Fruit fly (Drosophila melanogaster) whole organism, embryonic: ENCODE measurements around the gene Sap130.

ENCODE experiments used
- Abd-B ChIP-seq: fragments of 200-800 bp; sonication (Bioruptor generic); optimal IDR thresholded peaks from 2 replicates; lab custom pipeline; 2018; ENCODE audit warnings: missing biosample characterization, mild to moderate bottlenecking, missing genetic modification characterization, moderate library complexity
- BEAF-32 ChIP-seq: fragments of 200-800 bp; sonication (Bioruptor generic); optimal IDR thresholded peaks from 3 replicates; lab custom pipeline; 2017; ENCODE audit warnings: missing biosample characterization, missing genetic modification characterization, mild to moderate bottlenecking, moderate library complexity, missing genetic modification reagents
- CG10959 ChIP-seq: fragments of 200-800 bp; sonication (Bioruptor generic); IDR thresholded peaks from 2 replicates; pipeline ENCODE4 v1.3.6; 2022; ENCODE audit warnings: missing biosample characterization, missing genetic modification characterization
- CG11723 ChIP-seq: fragments of 200-800 bp; sonication (Bioruptor generic); optimal IDR thresholded peaks from 2 replicates; lab custom pipeline; 2017; ENCODE audit warnings: missing biosample characterization, mild to moderate bottlenecking, missing genetic modification characterization
- CG15601 ChIP-seq: fragments of 200-800 bp; sonication (Bioruptor generic); optimal IDR thresholded peaks from 3 replicates; lab custom pipeline; 2019; ENCODE audit warnings: missing biosample characterization, mild to moderate bottlenecking, missing genetic modification characterization, moderate library complexity
- CG15696 ChIP-seq: fragments of 200-800 bp; sonication (Bioruptor generic); optimal IDR thresholded peaks from 2 replicates; lab custom pipeline; 2019; ENCODE audit warnings: missing biosample characterization, mild to moderate bottlenecking, missing genetic modification characterization, moderate library complexity
- CG17328 ChIP-seq: fragments of 200-800 bp; sonication (Bioruptor generic); IDR thresholded peaks from 2 replicates; pipeline ENCODE4 v1.3.6; 2022; ENCODE audit warnings: missing biosample characterization, missing genetic modification characterization
- CG17829 ChIP-seq: fragments of 200-800 bp; optimal IDR thresholded peaks from 2 replicates; lab custom pipeline; 2019; ENCODE audit warnings: missing biosample characterization, mild to moderate bottlenecking, missing genetic modification characterization, moderate library complexity
- CG18011 ChIP-seq: fragments of 200-800 bp; sonication (Bioruptor generic); optimal IDR thresholded peaks from 2 replicates; lab custom pipeline; 2017; ENCODE audit warnings: missing biosample characterization, missing genetic modification characterization, mild to moderate bottlenecking, moderate library complexity, missing genotype
- CG2712 ChIP-seq: fragments of 200-800 bp; optimal IDR thresholded peaks from 3 replicates; lab custom pipeline; 2019; ENCODE audit warnings: missing biosample characterization, mild to moderate bottlenecking, missing genetic modification characterization, moderate library complexity
- CG33557 ChIP-seq: fragments of 200-800 bp; sonication (Bioruptor generic); optimal IDR thresholded peaks from 2 replicates; lab custom pipeline; 2019; ENCODE audit warnings: missing biosample characterization, mild to moderate bottlenecking, missing genetic modification characterization, moderate library complexity
- CG34376 ChIP-seq: fragments of 200-800 bp; sonication (Bioruptor generic); optimal IDR thresholded peaks from 2 replicates; lab custom pipeline; 2018; ENCODE audit warnings: missing biosample characterization, mild to moderate bottlenecking, missing genetic modification characterization
- CG4424 ChIP-seq: fragments of 200-800 bp; sonication (Bioruptor generic); optimal IDR thresholded peaks from 3 replicates; lab custom pipeline; 2016; ENCODE audit warnings: missing biosample characterization, missing genetic modification characterization
- CG5180 ChIP-seq: fragments of 200-800 bp; sonication (Bioruptor generic); optimal IDR thresholded peaks from 3 replicates; lab custom pipeline; 2017; ENCODE audit warnings: missing biosample characterization, missing genetic modification characterization, mild to moderate bottlenecking, moderate library complexity, missing genetic modification reagents
- CG7271 ChIP-seq: fragments of 200-800 bp; sonication (Bioruptor generic); optimal IDR thresholded peaks from 2 replicates; lab custom pipeline; 2018; ENCODE audit warnings: missing biosample characterization, mild to moderate bottlenecking, missing genetic modification characterization, moderate library complexity
- CG8290 ChIP-seq, 3 experiments: fragments of 200-800 bp; sonication (Bioruptor generic); optimal IDR thresholded peaks; 2 replicates each; lab custom pipeline; 2016 to 2019; ENCODE audit warnings: missing biosample characterization in 3 of 3, missing genetic modification characterization in 3 of 3, mild to moderate bottlenecking in 2 of 3, moderate library complexity in 1 of 3
- CG8944 ChIP-seq: fragments of 200-800 bp; sonication (Bioruptor generic); optimal IDR thresholded peaks from 3 replicates; lab custom pipeline; 2016; ENCODE audit warnings: missing biosample characterization, missing genetic modification characterization
- CG9727 ChIP-seq: fragments of 200-800 bp; sonication (Bioruptor generic); optimal IDR thresholded peaks from 3 replicates; lab custom pipeline; 2017; ENCODE audit warnings: missing biosample characterization, mild to moderate bottlenecking, missing genetic modification characterization
- CoRest ChIP-seq: fragments of 200-800 bp; sonication (Bioruptor generic); optimal IDR thresholded peaks from 3 replicates; lab custom pipeline; 2018; ENCODE audit warnings: missing biosample characterization, mild to moderate bottlenecking, missing genetic modification characterization, moderate library complexity
- Dp ChIP-seq: fragments of 200-800 bp; sonication (Bioruptor generic); optimal IDR thresholded peaks from 2 replicates; lab custom pipeline; 2018; ENCODE audit warnings: missing biosample characterization, mild to moderate bottlenecking, missing genetic modification characterization, moderate library complexity
- Ets97D ChIP-seq: fragments of 200-800 bp; sonication (Bioruptor generic); optimal IDR thresholded peaks from 3 replicates; lab custom pipeline; 2016; ENCODE audit warnings: missing biosample characterization, missing genetic modification characterization
- HLH54F ChIP-seq: fragments of 200-800 bp; sonication (Bioruptor generic); optimal IDR thresholded peaks from 3 replicates; lab custom pipeline; 2016; ENCODE audit warnings: missing biosample characterization, missing genetic modification characterization
- Hmr ChIP-seq: fragments of 200-800 bp; sonication (Bioruptor generic); optimal IDR thresholded peaks from 3 replicates; lab custom pipeline; 2017; ENCODE audit warnings: mild to moderate bottlenecking, missing biosample characterization, missing genetic modification reagents, missing genetic modification characterization
- Lhr ChIP-seq: fragments of 200-800 bp; sonication (Bioruptor generic); optimal IDR thresholded peaks from 3 replicates; lab custom pipeline; 2017; ENCODE audit warnings: mild to moderate bottlenecking, missing biosample characterization, missing genetic modification reagents, missing genetic modification characterization
- Max ChIP-seq: fragments of 200-800 bp; sonication (Bioruptor generic); optimal IDR thresholded peaks from 2 replicates; lab custom pipeline; 2016; ENCODE audit warnings: missing biosample characterization, mild to moderate bottlenecking, missing genetic modification characterization
- TFAM ChIP-seq: fragments of 200-800 bp; sonication (Bioruptor generic); optimal IDR thresholded peaks from 2 replicates; lab custom pipeline; 2017; ENCODE audit warnings: missing biosample characterization, missing genetic modification characterization, inconsistent platforms
- Trl ChIP-seq, 3 experiments: fragments of >200 bp in 2 of 3; fragments of 200-800 bp in 1 of 3; sonication (Bioruptor generic) in 1 of 3; optimal IDR thresholded peaks; 2 replicates in 1 of 3; 3 replicates in 2 of 3; lab custom pipeline; 2016 to 2017; ENCODE audit warnings: missing biosample characterization in 1 of 3, missing genetic modification characterization in 1 of 3
- ato ChIP-seq: fragments of 200-800 bp; sonication (Bioruptor generic); IDR thresholded peaks from 2 replicates; pipeline ENCODE4 v1.3.6; 2022; ENCODE audit warnings: missing biosample characterization, missing genetic modification characterization; ENCODE audit not compliant: partially characterized antibody
- bigmax ChIP-seq: fragments of 200-800 bp; sonication (Bioruptor generic); optimal IDR thresholded peaks from 2 replicates; lab custom pipeline; 2018; ENCODE audit warnings: missing biosample characterization, mild to moderate bottlenecking, missing genetic modification characterization
- caup ChIP-seq: fragments of 200-800 bp; sonication (Bioruptor generic); optimal IDR thresholded peaks from 3 replicates; lab custom pipeline; 2017; ENCODE audit warnings: missing biosample characterization, mild to moderate bottlenecking, missing genetic modification characterization, moderate library complexity; ENCODE audit not compliant: severe bottlenecking
- chif ChIP-seq, 2 experiments: fragments of 200-800 bp; sonication (Bioruptor generic); optimal IDR thresholded peaks; 3 replicates each; lab custom pipeline; 2016; ENCODE audit warnings: missing biosample characterization in 2 of 2, missing genetic modification characterization in 2 of 2
- dan ChIP-seq: fragments of 200-800 bp; sonication (Bioruptor generic); IDR thresholded peaks from 2 replicates; pipeline ENCODE4 v1.3.6; 2022; ENCODE audit warnings: missing biosample characterization, missing genetic modification characterization
- dmrt11E ChIP-seq: fragments of 200-800 bp; sonication (Bioruptor generic); optimal IDR thresholded peaks from 3 replicates; lab custom pipeline; 2018; ENCODE audit warnings: missing biosample characterization, mild to moderate bottlenecking, missing genetic modification characterization, moderate library complexity
- fd3F ChIP-seq: fragments of 200-800 bp; sonication (Bioruptor generic); optimal IDR thresholded peaks from 2 replicates; lab custom pipeline; 2018; ENCODE audit warnings: missing biosample characterization, mild to moderate bottlenecking, missing genetic modification characterization, moderate library complexity
- gem ChIP-seq: fragments of 200-800 bp; sonication (Bioruptor generic); optimal IDR thresholded peaks from 2 replicates; lab custom pipeline; 2019; ENCODE audit warnings: missing biosample characterization, mild to moderate bottlenecking, missing genetic modification characterization, moderate library complexity
- gsb ChIP-seq: fragments of 200-800 bp; sonication (Bioruptor generic); IDR thresholded peaks from 2 replicates; pipeline ENCODE4 v1.3.6; 2022; ENCODE audit warnings: missing biosample characterization, missing genetic modification characterization
- insv ChIP-seq, 2 experiments: fragments of 200-800 bp; sonication (Bioruptor generic); optimal IDR thresholded peaks; 3 replicates each; lab custom pipeline; 2016 to 2018; ENCODE audit warnings: missing biosample characterization in 2 of 2, missing genetic modification characterization in 2 of 2
- inv ChIP-seq: fragments of 200-800 bp; sonication (Bioruptor generic); IDR thresholded peaks from 2 replicates; pipeline ENCODE4 v1.3.6; 2022; ENCODE audit warnings: missing biosample characterization, missing genetic modification characterization; ENCODE audit not compliant: partially characterized antibody
- luna ChIP-seq: fragments of 200-800 bp; sonication (Bioruptor generic); optimal IDR thresholded peaks from 2 replicates; lab custom pipeline; 2016; ENCODE audit warnings: missing biosample characterization, missing genetic modification characterization
- mirr ChIP-seq: fragments of 200-800 bp; sonication (Bioruptor generic); optimal IDR thresholded peaks from 3 replicates; lab custom pipeline; 2018; ENCODE audit warnings: missing biosample characterization, mild to moderate bottlenecking, missing genetic modification characterization
- pita ChIP-seq: fragments of 200-800 bp; sonication (Bioruptor generic); optimal IDR thresholded peaks from 2 replicates; lab custom pipeline; 2017; ENCODE audit warnings: missing biosample characterization, mild to moderate bottlenecking, missing genetic modification characterization
- pzg ChIP-seq: fragments of 200-800 bp; sonication (Bioruptor generic); optimal IDR thresholded peaks from 3 replicates; lab custom pipeline; 2018; ENCODE audit warnings: missing biosample characterization, mild to moderate bottlenecking, missing genetic modification characterization, moderate library complexity
- sens ChIP-seq: fragments of 200-800 bp; sonication (Bioruptor generic); peaks from one replicate; lab custom pipeline; 2016; ENCODE audit warnings: missing biosample characterization, missing genetic modification characterization
- sna ChIP-seq: fragments of 200-800 bp; sonication (Bioruptor generic); IDR thresholded peaks from 2 replicates; pipeline ENCODE4 v1.3.6; 2022; ENCODE audit warnings: missing biosample characterization, missing genetic modification characterization; ENCODE audit not compliant: partially characterized antibody
- vfl ChIP-seq: fragments of 200-800 bp; sonication (Bioruptor generic); optimal IDR thresholded peaks from 2 replicates; lab custom pipeline; 2016; ENCODE audit warnings: missing biosample characterization, missing genetic modification characterization
- vnd ChIP-seq: fragments of 200-800 bp; sonication (Bioruptor generic); IDR thresholded peaks from 3 replicates; pipeline ENCODE4 v1.3.6; 2022; ENCODE audit warnings: missing biosample characterization, missing genetic modification characterization; ENCODE audit not compliant: partially characterized antibody
- zfh1 ChIP-seq: fragments of 200-800 bp; sonication (Bioruptor generic); IDR thresholded peaks from 3 replicates; pipeline ENCODE4 v1.3.6; 2022; ENCODE audit warnings: missing biosample characterization, missing genetic modification characterization

The Sap130 gene

DNA sequence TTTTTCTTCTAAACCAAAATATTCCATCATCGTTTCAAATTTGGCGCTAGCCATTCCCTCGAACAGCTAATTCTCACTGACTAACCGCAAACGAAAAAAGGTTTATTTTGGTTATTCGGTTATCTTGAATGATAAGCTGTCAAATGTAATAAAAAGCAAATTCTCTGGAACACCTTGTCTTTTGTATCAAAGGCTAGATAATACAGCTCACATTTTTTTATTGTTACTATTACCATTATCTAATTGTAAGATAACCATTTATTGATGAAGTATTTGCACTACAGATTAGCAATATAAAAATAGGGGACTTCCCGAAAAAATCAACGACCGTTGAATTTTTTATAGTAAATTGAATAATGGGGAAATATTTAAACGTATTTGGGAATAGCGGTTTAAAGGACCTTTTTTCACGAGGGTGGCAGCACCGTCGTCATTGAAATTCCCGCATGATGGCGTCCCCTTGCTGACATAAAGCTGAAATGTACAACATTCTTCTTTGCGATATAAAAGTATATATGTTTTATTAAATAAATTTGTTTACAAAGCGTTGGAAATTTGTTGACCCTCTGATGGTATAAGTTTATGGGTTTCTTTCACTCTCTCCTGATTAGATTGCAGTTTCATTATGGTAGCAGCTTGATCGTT, 55.7 kb downstream of the Sap130 start, which contains the start of gene CG32107:
Gene CG32107, minus strand, starts transcription at position 51 of the 645 bp plus-strand sequence.
- TF ChIP-seq CG4424 (GFP tag; lab: Kevin White, UChicago), result peak; percentile 19
- TF ChIP-seq CG2712 (tag; lab: Kevin White, UChicago), result peak; percentile 48
- TF ChIP-seq dan (GFP tag; lab: Robert Waterston, UW), result no peak
- TF ChIP-seq CG34376, result peak; percentile 9
- TF ChIP-seq vfl (GFP tag; lab: Kevin White, UChicago), result no peak
- TF ChIP-seq Abd-B, result peak; percentile 42
- TF ChIP-seq Trl (optimal IDR thresholded peaks at IDR 0.05; lab: Kevin White, UChicago), result no peak
- TF ChIP-seq Trl (GFP tag; optimal IDR thresholded peaks at IDR 0.05; lab: Kevin White, UChicago), result no peak
- TF ChIP-seq chif (GFP tag; optimal IDR thresholded peaks at IDR 0.05; lab: Kevin White, UChicago), result peak in 1 of 2 experiments; percentile 15
- TF ChIP-seq TFAM (GFP tag; lab: Kevin White, UChicago), result no peak
- TF ChIP-seq CG8944 (GFP tag; lab: Kevin White, UChicago), result no peak
- peak; percentile 35 for TF ChIP-seq CG15601
- peak in 1 of 2 experiments; percentile 13 for TF ChIP-seq insv (GFP tag; optimal IDR thresholded peaks at IDR 0.05; lab: Kevin White, UChicago)
- TF ChIP-seq CoRest (tag; lab: Kevin White, UChicago), result peak; percentile 31
- TF ChIP-seq dmrt11E (tag; lab: Kevin White, UChicago), result peak; percentile 13
- peak; percentile 96 for TF ChIP-seq CG18011 (GFP tag; lab: Kevin White, UChicago)
- TF ChIP-seq CG11723 (GFP tag; lab: Kevin White, UChicago), result no peak
- TF ChIP-seq Max, result no peak
- no peak for TF ChIP-seq caup (GFP tag; lab: Kevin White, UChicago)
- peak; percentile 9 for TF ChIP-seq gem
- peak; percentile 12 for TF ChIP-seq BEAF-32 (GFP tag; lab: Kevin White, UChicago)
- peak; percentile 1 for TF ChIP-seq CG33557 (GFP tag; lab: Kevin White, UChicago)
- no peak for TF ChIP-seq bigmax
- no peak for TF ChIP-seq sna (GFP tag; lab: Robert Waterston, UW)
- TF ChIP-seq CG7271 (tag; lab: Kevin White, UChicago), result peak; percentile 17
- no peak for TF ChIP-seq inv (GFP tag; lab: Robert Waterston, UW)
- TF ChIP-seq CG17829 (tag; lab: Kevin White, UChicago), result peak; percentile 49
- TF ChIP-seq CG5180 (GFP tag; lab: Kevin White, UChicago), result peak; percentile 44
- no peak for TF ChIP-seq fd3F (GFP tag; lab: Kevin White, UChicago)
- TF ChIP-seq pzg (GFP tag; lab: Kevin White, UChicago), result peak; percentile 1
- peak; percentile 40 for TF ChIP-seq mirr
- peak; percentile 7 for TF ChIP-seq CG8290 (GFP tag; optimal IDR thresholded peaks at IDR 0.05; lab: Kevin White, UChicago)
- no peak for TF ChIP-seq CG8290 (tag; optimal IDR thresholded peaks at IDR 0.05; lab: Kevin White, UChicago)
- peak; percentile 17 for TF ChIP-seq pita (GFP tag; lab: Kevin White, UChicago)
- no peak for TF ChIP-seq HLH54F
- TF ChIP-seq luna (GFP tag; lab: Kevin White, UChicago), result no peak
- TF ChIP-seq CG17328, result no peak
- peak; percentile 16 for TF ChIP-seq Hmr (GFP tag; lab: Kevin White, UChicago)
- TF ChIP-seq Dp (GFP tag; lab: Kevin White, UChicago), result peak; percentile 26
- TF ChIP-seq CG9727 (GFP tag; lab: Kevin White, UChicago), result no peak
- TF ChIP-seq CG10959 (GFP tag; lab: Robert Waterston, UW), result no peak
- TF ChIP-seq Lhr (GFP tag; lab: Kevin White, UChicago), result peak; percentile 68
- TF ChIP-seq gsb (GFP tag; lab: Robert Waterston, UW), result no peak
- TF ChIP-seq zfh1, result 0 out of 3 replicates have a peak, but pooled peaks have one; percentile 21
- TF ChIP-seq vnd (GFP tag; lab: Robert Waterston, UW), result no peak
- TF ChIP-seq sens (GFP tag; lab: Kevin White, UChicago), result peak; percentile 82
- peak; percentile 30 for TF ChIP-seq Ets97D (GFP tag; lab: Kevin White, UChicago)
- TF ChIP-seq ato (GFP tag; lab: Robert Waterston, UW), result no peak
- peak; percentile 42 for TF ChIP-seq CG15696 (tag; lab: Kevin White, UChicago)
